Worm (Caenorhabditis elegans) whole organism, L1 larva: ENCODE results near the gene cnnm-3.

Experiments
- aha-1 ChIP-seq: fragments of 150-350 bp; optimal IDR thresholded peaks from 2 replicates; lab custom pipeline; 2014; ENCODE audit warnings: missing biosample characterization, missing genetic modification characterization
- ama-1 ChIP-seq: fragments of 150-350 bp; optimal IDR thresholded peaks from 2 replicates; lab custom pipeline; 2014
- efl-1 ChIP-seq, 4 experiments: fragments of 150-350 bp; optimal IDR thresholded peaks in 3 of 4; peaks in 1 of 4; 1 replicate in 1 of 4; 2 replicates in 3 of 4; lab custom pipeline; 2014; ENCODE audit warnings: missing biosample characterization in 2 of 4, missing genetic modification characterization in 2 of 4, missing genetic modification reagents in 2 of 4
- elt-3 ChIP-seq, 6 experiments: fragments of 150-350 bp in 1 of 6; sonication (generic microtip); optimal IDR thresholded peaks; 2 replicates each; lab custom pipeline; 2017 to 2018; ENCODE audit warnings: missing biosample characterization in 6 of 6, missing genetic modification characterization in 6 of 6, inconsistent platforms in 1 of 6
- irx-1 ChIP-seq: sonication (generic microtip); optimal IDR thresholded peaks from 2 replicates; lab custom pipeline; 2016; ENCODE audit warnings: missing genetic modification characterization, missing compliant biosample characterization
- lin-39 ChIP-seq: fragments of 150-350 bp; optimal IDR thresholded peaks from 2 replicates; lab custom pipeline; 2014; ENCODE audit warnings: missing biosample characterization, missing genetic modification reagents, missing genetic modification characterization
- nhr-76 ChIP-seq: sonication (generic microtip); optimal IDR thresholded peaks from 2 replicates; lab custom pipeline; 2017; ENCODE audit warnings: missing biosample characterization, missing genetic modification characterization
- nhr-84 ChIP-seq: sonication (generic microtip); optimal IDR thresholded peaks from 2 replicates; lab custom pipeline; 2017; ENCODE audit warnings: missing biosample characterization, missing genetic modification characterization
- pqm-1 ChIP-seq: sonication (generic microtip); optimal IDR thresholded peaks from 3 replicates; lab custom pipeline; 2017; ENCODE audit warnings: missing biosample characterization, missing genetic modification characterization
- skn-1 ChIP-seq: fragments of 150-350 bp; optimal IDR thresholded peaks from 2 replicates; lab custom pipeline; 2014; ENCODE audit warnings: missing biosample characterization, missing genetic modification characterization
- snpc-4 ChIP-seq: fragments of 150-350 bp; optimal IDR thresholded peaks from 2 replicates; lab custom pipeline; 2014; ENCODE audit warnings: missing biosample characterization, missing genetic modification characterization
- unc-98 ChIP-seq: fragments of 200-800 bp; sonication (Bioruptor generic); IDR thresholded peaks from 2 replicates; pipeline ENCODE4 v1.3.6; 2022; ENCODE audit warnings: missing genetic modification characterization, missing compliant biosample characterization
- ztf-11 ChIP-seq, 2 experiments: sonication (generic microtip); optimal IDR thresholded peaks; 2 replicates each; lab custom pipeline; 2016 to 2017; ENCODE audit warnings: missing genetic modification characterization in 2 of 2, missing biosample characterization in 1 of 2, missing compliant biosample characterization in 1 of 2
- ztf-4 ChIP-seq: fragments of 150-350 bp; optimal IDR thresholded peaks from 2 replicates; lab custom pipeline; 2014; ENCODE audit warnings: missing biosample characterization, missing genetic modification characterization

ce11 chrX:3091119-3091746 lies 45.6 kb upstream of the cnnm-3 start:
- TF ChIP-seq nhr-84 (tag; lab: Kevin White, UChicago) = no peak
- no peak for TF ChIP-seq nhr-76 (tag; lab: Kevin White, UChicago)
- TF ChIP-seq ama-1 (lab: Kevin White, UChicago) = no peak
- TF ChIP-seq unc-98 (GFP tag; lab: Robert Waterston, UW) = no peak
- TF ChIP-seq ztf-11 (tag; optimal IDR thresholded peaks at IDR 0.05; lab: Kevin White, UChicago) = no peak
- TF ChIP-seq irx-1 = no peak
- no peak for TF ChIP-seq snpc-4 (tag; lab: Kevin White, UChicago)
- TF ChIP-seq ztf-4 = no peak
- no peak for TF ChIP-seq lin-39
- no peak for TF ChIP-seq aha-1 (tag; lab: Kevin White, UChicago)
- no peak for TF ChIP-seq skn-1 (tag; lab: Kevin White, UChicago)
- TF ChIP-seq elt-3 (tag; optimal IDR thresholded peaks at IDR 0.05; lab: Kevin White, UChicago) = no peak
- TF ChIP-seq efl-1 (optimal IDR thresholded peaks at IDR 0.05; lab: Kevin White, UChicago) = no peak
- no peak for TF ChIP-seq efl-1 (GFP tag; optimal IDR thresholded peaks at IDR 0.05 in 1 of 2; lab: Kevin White, UChicago)
- no peak for TF ChIP-seq pqm-1 (tag; lab: Kevin White, UChicago)
